Worm (Caenorhabditis elegans) whole organism, L1 larva: Measurements from ENCODE around the gene orc-1.
A peak's percentile ranks its signal among the peaks of the same experiment; 100 is the strongest.

Experiments
- C04F5.9 ChIP-seq: sonication (generic microtip); optimal IDR thresholded peaks from 2 replicates; lab custom pipeline; 2016; ENCODE audit warnings: missing genetic modification characterization, missing compliant biosample characterization
- Y116A8C.19 ChIP-seq: sonication (generic microtip); optimal IDR thresholded peaks from 2 replicates; lab custom pipeline; 2016; ENCODE audit warnings: missing compliant biosample characterization, missing genetic modification characterization, borderline replicate concordance
- blmp-1 ChIP-seq: fragments of 150-350 bp; optimal IDR thresholded peaks from 2 replicates; lab custom pipeline; 2014; ENCODE audit warnings: missing biosample characterization, missing genetic modification characterization
- ceh-8 ChIP-seq: fragments of 200-800 bp; sonication (Bioruptor generic); optimal IDR thresholded peaks from 2 replicates; lab custom pipeline; 2018; ENCODE audit warnings: mild to moderate bottlenecking, missing genetic modification characterization, moderate library complexity, missing compliant biosample characterization
- dsc-1 ChIP-seq: sonication (generic microtip); optimal IDR thresholded peaks from 2 replicates; lab custom pipeline; 2016; ENCODE audit warnings: mild to moderate bottlenecking, missing genetic modification characterization, missing compliant biosample characterization
- efl-1 ChIP-seq, 4 experiments: fragments of 150-350 bp; optimal IDR thresholded peaks in 3 of 4; peaks in 1 of 4; 1 replicate in 1 of 4; 2 replicates in 3 of 4; lab custom pipeline; 2014; ENCODE audit warnings: missing biosample characterization in 2 of 4, missing genetic modification characterization in 2 of 4, missing genetic modification reagents in 2 of 4
- egl-13 ChIP-seq: sonication (generic microtip); optimal IDR thresholded peaks from 2 replicates; lab custom pipeline; 2016; ENCODE audit warnings: missing genotype, missing genetic modification reagents, missing genetic modification characterization, missing compliant biosample characterization
- elt-3 ChIP-seq, 6 experiments: fragments of 150-350 bp in 1 of 6; sonication (generic microtip); optimal IDR thresholded peaks; 2 replicates each; lab custom pipeline; 2017 to 2018; ENCODE audit warnings: missing biosample characterization in 6 of 6, missing genetic modification characterization in 6 of 6, inconsistent platforms in 1 of 6
- ets-5 ChIP-seq: fragments of 200-800 bp; sonication (Bioruptor generic); IDR thresholded peaks from 2 replicates; pipeline ENCODE4 v1.3.6; 2022; ENCODE audit warnings: missing genetic modification characterization, missing compliant biosample characterization
- fkh-4 ChIP-seq: sonication (generic microtip); optimal IDR thresholded peaks from 2 replicates; lab custom pipeline; 2016; ENCODE audit warnings: missing compliant biosample characterization, missing genetic modification characterization, borderline replicate concordance
- fkh-8 ChIP-seq: sonication (generic microtip); optimal IDR thresholded peaks from 2 replicates; lab custom pipeline; 2016; ENCODE audit warnings: mild to moderate bottlenecking, missing genetic modification characterization, missing compliant biosample characterization
- hpl-2 ChIP-seq: fragments of 150-350 bp; optimal IDR thresholded peaks from 2 replicates; lab custom pipeline; 2014; ENCODE audit warnings: missing biosample characterization, missing genetic modification reagents, missing genetic modification characterization
- irx-1 ChIP-seq: sonication (generic microtip); optimal IDR thresholded peaks from 2 replicates; lab custom pipeline; 2016; ENCODE audit warnings: missing genetic modification characterization, missing compliant biosample characterization
- jun-1 ChIP-seq: fragments of 150-350 bp; optimal IDR thresholded peaks from 2 replicates; lab custom pipeline; 2014; ENCODE audit warnings: missing biosample characterization, missing genetic modification reagents, missing genetic modification characterization
- lin-13 ChIP-seq: fragments of 150-350 bp; optimal IDR thresholded peaks from 2 replicates; lab custom pipeline; 2014; ENCODE audit warnings: missing biosample characterization, missing genetic modification reagents, missing genetic modification characterization
- lin-14 ChIP-seq: fragments of 200-800 bp; sonication (Bioruptor generic); optimal IDR thresholded peaks from 2 replicates; lab custom pipeline; 2018; ENCODE audit warnings: mild to moderate bottlenecking, missing genetic modification characterization, moderate library complexity, missing compliant biosample characterization
- lin-35 ChIP-seq, 2 experiments: fragments of 150-350 bp; optimal IDR thresholded peaks; 2 replicates each; lab custom pipeline; 2014; ENCODE audit warnings: missing biosample characterization in 2 of 2, missing genetic modification characterization in 2 of 2, missing genetic modification reagents in 2 of 2
- lir-3 ChIP-seq: sonication (generic microtip); optimal IDR thresholded peaks from 2 replicates; lab custom pipeline; 2016; ENCODE audit warnings: mild to moderate bottlenecking, missing genetic modification characterization, moderate library complexity, missing compliant biosample characterization; ENCODE audit not compliant: poor library complexity
- lsy-2 ChIP-seq, 2 experiments: fragments of 150-350 bp; optimal IDR thresholded peaks; 2 replicates each; lab custom pipeline; 2014; ENCODE audit warnings: missing biosample characterization in 2 of 2, missing genetic modification characterization in 2 of 2
- mef-2 ChIP-seq: fragments of 150-350 bp; optimal IDR thresholded peaks from 2 replicates; lab custom pipeline; 2014; ENCODE audit warnings: missing biosample characterization, missing genetic modification characterization
- mep-1 ChIP-seq: fragments of 150-350 bp; optimal IDR thresholded peaks from 2 replicates; lab custom pipeline; 2014; ENCODE audit warnings: missing biosample characterization, missing genetic modification characterization
- nhr-19 ChIP-seq: fragments of 200-800 bp; sonication (Bioruptor generic); conservative IDR thresholded peaks from 2 replicates; pipeline ENCODE4 v1.3.6; 2022; ENCODE audit warnings: missing genetic modification characterization, missing compliant biosample characterization
- nhr-20 ChIP-seq: sonication (generic microtip); optimal IDR thresholded peaks from 2 replicates; lab custom pipeline; 2016; ENCODE audit warnings: mild to moderate bottlenecking, missing genetic modification characterization, missing compliant biosample characterization
- nhr-28 ChIP-seq: fragments of 150-350 bp; optimal IDR thresholded peaks from 2 replicates; lab custom pipeline; 2014; ENCODE audit warnings: missing biosample characterization, missing genetic modification characterization
- nhr-47 ChIP-seq: sonication (generic microtip); optimal IDR thresholded peaks from 2 replicates; lab custom pipeline; 2016; ENCODE audit warnings: mild to moderate bottlenecking, missing genetic modification characterization, moderate library complexity, missing compliant biosample characterization
- nhr-71 ChIP-seq: sonication (generic microtip); optimal IDR thresholded peaks from 2 replicates; lab custom pipeline; 2016; ENCODE audit warnings: mild to moderate bottlenecking, missing genetic modification characterization, moderate library complexity, missing compliant biosample characterization
- nhr-84 ChIP-seq: sonication (generic microtip); optimal IDR thresholded peaks from 2 replicates; lab custom pipeline; 2017; ENCODE audit warnings: missing biosample characterization, missing genetic modification characterization
- nhr-85 ChIP-seq: sonication (generic microtip); peaks from one replicate; lab custom pipeline; 2016; ENCODE audit warnings: missing genetic modification characterization, inconsistent platforms, missing compliant biosample characterization
- pax-3 ChIP-seq: fragments of 200-800 bp; sonication (Bioruptor generic); optimal IDR thresholded peaks from 2 replicates; lab custom pipeline; 2018; ENCODE audit warnings: mild to moderate bottlenecking, missing genetic modification characterization, moderate library complexity, missing compliant biosample characterization
- rnt-1 ChIP-seq: sonication (generic microtip); optimal IDR thresholded peaks from 2 replicates; lab custom pipeline; 2016; ENCODE audit warnings: mild to moderate bottlenecking, missing genetic modification characterization, moderate library complexity, missing compliant biosample characterization
- skn-1 ChIP-seq: fragments of 150-350 bp; optimal IDR thresholded peaks from 2 replicates; lab custom pipeline; 2014; ENCODE audit warnings: missing biosample characterization, missing genetic modification characterization
- snu-23 ChIP-seq: sonication (generic microtip); optimal IDR thresholded peaks from 2 replicates; lab custom pipeline; 2016; ENCODE audit warnings: missing genetic modification characterization, missing compliant biosample characterization
- tbx-2 ChIP-seq: sonication (generic microtip); optimal IDR thresholded peaks from 2 replicates; lab custom pipeline; 2016; ENCODE audit warnings: missing genetic modification characterization, missing compliant biosample characterization
- tlp-1 ChIP-seq: fragments of 150-350 bp; optimal IDR thresholded peaks from 2 replicates; lab custom pipeline; 2014; ENCODE audit warnings: missing biosample characterization, missing genetic modification characterization
- unc-130 ChIP-seq: fragments of 150-350 bp; optimal IDR thresholded peaks from 2 replicates; lab custom pipeline; 2017; ENCODE audit warnings: missing biosample characterization, missing genetic modification characterization, inconsistent platforms
- unc-86 ChIP-seq: sonication (generic microtip); optimal IDR thresholded peaks from 2 replicates; lab custom pipeline; 2016; ENCODE audit warnings: missing genetic modification characterization, missing compliant biosample characterization
- vab-15 ChIP-seq: sonication (generic microtip); optimal IDR thresholded peaks from 2 replicates; lab custom pipeline; 2017; ENCODE audit warnings: missing genotype, mild to moderate bottlenecking, missing genetic modification characterization, missing compliant biosample characterization
- zip-4 ChIP-seq: fragments of 200-800 bp; sonication (Bioruptor generic); optimal IDR thresholded peaks from 2 replicates; lab custom pipeline; 2018; ENCODE audit warnings: mild to moderate bottlenecking, missing genetic modification characterization, moderate library complexity, missing compliant biosample characterization
- ztf-11 ChIP-seq, 2 experiments: sonication (generic microtip); optimal IDR thresholded peaks; 2 replicates each; lab custom pipeline; 2016 to 2017; ENCODE audit warnings: missing genetic modification characterization in 2 of 2, missing biosample characterization in 1 of 2, missing compliant biosample characterization in 1 of 2
- ztf-4 ChIP-seq: fragments of 150-350 bp; optimal IDR thresholded peaks from 2 replicates; lab custom pipeline; 2014; ENCODE audit warnings: missing biosample characterization, missing genetic modification characterization

The orc-1 gene

ce11 chrIII:10629795-10630194, 13.1 kb upstream of the orc-1 start:
- TF ChIP-seq nhr-47 (tag; lab: Kevin White, UChicago) (peak; percentile 2), fkh-4 (tag; lab: Kevin White, UChicago) (no peak), mep-1 (peak; percentile 11), pax-3 (tag; lab: Kevin White, UChicago) (no peak), nhr-85 (peak; percentile 76)

- TF ChIP-seq tbx-2 (tag; lab: Kevin White, UChicago): peak; percentile 66
- no peak for TF ChIP-seq pax-3 (tag; lab: Kevin White, UChicago)
- no peak for TF ChIP-seq C04F5.9 (tag; lab: Kevin White, UChicago)
- peak in 1 of 2 experiments; percentile 90 for TF ChIP-seq ztf-11 (tag; optimal IDR thresholded peaks at IDR 0.05; lab: Kevin White, UChicago)
- peak; percentile 25 for TF ChIP-seq unc-86 (tag; lab: Kevin White, UChicago)
Measured at ce11 chrIII:10631870-10632509, 10.9 kb upstream of the orc-1 start.

ce11 chrIII:10632590-10633402, 10.1 kb upstream of the orc-1 start, which contains the start of gene Y39A1A.10:
Gene Y39A1A.10 (plus strand): TSS chrIII:10632728.
- TF ChIP-seq nhr-20 (tag; lab: Kevin White, UChicago) (peak; percentile 9), jun-1 (peak; percentile 26), lin-13 (GFP tag; lab: Kevin White, UChicago) (no peak), efl-1 (optimal IDR thresholded peaks at IDR 0.05; lab: Kevin White, UChicago) (no peak), efl-1 (GFP tag; optimal IDR thresholded peaks at IDR 0.05 in 1 of 2; lab: Kevin White, UChicago) (peak in 1 of 2 experiments; percentile 57), nhr-19 (GFP tag; lab: Robert Waterston, UW) (0 out of 2 replicates have a peak, but pooled peaks have one; percentile 7), nhr-85 (peak; percentile 86), pax-3 (tag; lab: Kevin White, UChicago) (no peak), ceh-8 (GFP tag; lab: Kevin White, UChicago) (peak; percentile 89), mep-1 (no peak), ztf-4 (tag; lab: Kevin White, UChicago) (peak; percentile 24), fkh-8 (tag; lab: Kevin White, UChicago) (peak; percentile 38), nhr-28 (tag; lab: Kevin White, UChicago) (no peak), rnt-1 (tag; lab: Kevin White, UChicago) (peak; percentile 10), elt-3 (tag; optimal IDR thresholded peaks at IDR 0.05; lab: Kevin White, UChicago) (peak in 1 of 6 experiments; percentile 0), nhr-71 (peak; percentile 52), lir-3 (tag; lab: Kevin White, UChicago) (no peak), lin-14 (GFP tag; lab: Kevin White, UChicago) (peak; percentile 72), snu-23 (peak; percentile 24), blmp-1 (peak; percentile 37)

- TF ChIP-seq egl-13 (tag; lab: Kevin White, UChicago) (no peak), C04F5.9 (tag; lab: Kevin White, UChicago) (no peak)
Measured at ce11 chrIII:10633403-10633674, 9.6 kb upstream of the orc-1 start, which contains the start of gene Y39A1A.9. Gene Y39A1A.9 (minus strand): TSS chrIII:10633501.

ce11 chrIII:10634034-10634433, 8.9 kb upstream of the orc-1 start:
- TF ChIP-seq nhr-84 (tag; lab: Kevin White, UChicago) (no peak), hpl-2 (GFP tag; lab: Kevin White, UChicago) (no peak), ets-5 (GFP tag; lab: Robert Waterston, UW) (no peak), nhr-28 (tag; lab: Kevin White, UChicago) (no peak), Y116A8C.19 (tag; lab: Kevin White, UChicago) (no peak), nhr-47 (tag; lab: Kevin White, UChicago) (peak; percentile 92), rnt-1 (tag; lab: Kevin White, UChicago) (peak; percentile 88), lin-35 (GFP tag; optimal IDR thresholded peaks at IDR 0.05; lab: Kevin White, UChicago) (peak; percentile 68 to 71), mef-2 (tag; lab: Kevin White, UChicago) (peak; percentile 85), elt-3 (tag; optimal IDR thresholded peaks at IDR 0.05; lab: Kevin White, UChicago) (peak in 2 of 6 experiments; percentile 28 to 56), dsc-1 (tag; lab: Kevin White, UChicago) (peak; percentile 79), irx-1 (peak; percentile 72), tbx-2 (tag; lab: Kevin White, UChicago) (peak; percentile 91), C04F5.9 (tag; lab: Kevin White, UChicago) (peak; percentile 54), fkh-8 (tag; lab: Kevin White, UChicago) (peak; percentile 96), zip-4 (GFP tag; lab: Kevin White, UChicago) (peak; percentile 72), skn-1 (peak; percentile 67), vab-15 (no peak), nhr-71 (peak; percentile 94), nhr-85 (peak; percentile 96), lsy-2 (tag; optimal IDR thresholded peaks at IDR 0.05; lab: Kevin White, UChicago) (peak; percentile 84 to 85), unc-130 (tag; lab: Kevin White, UChicago) (no peak), tlp-1 (tag; lab: Kevin White, UChicago) (no peak)
